Worm (Caenorhabditis elegans): ENCODE results near the gene R04B5.1.
A peak's percentile ranks its signal among the peaks of the same experiment; 100 is the strongest.

R04B5.1 gene

DNA sequence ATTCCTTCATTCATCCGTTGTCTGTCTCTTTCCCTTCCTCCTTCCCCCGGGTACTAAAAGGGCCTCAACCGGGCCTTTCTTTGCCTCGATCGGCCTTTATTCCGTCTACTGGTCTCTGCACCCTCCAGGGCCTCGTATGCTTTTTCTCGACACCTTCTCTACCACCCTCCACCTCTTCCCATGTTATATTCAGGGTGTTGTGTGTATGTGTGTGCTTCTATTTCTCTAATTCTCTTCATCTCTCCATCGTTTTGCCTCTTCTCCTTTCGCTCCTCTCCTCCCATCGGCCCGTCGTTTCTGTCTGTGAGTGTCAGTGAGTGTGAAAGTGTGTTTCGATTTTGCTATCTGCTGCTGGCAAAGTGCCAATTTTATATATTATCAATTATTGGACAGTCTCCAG lies 38.3 kb downstream of the R04B5.1 start (continued):
- TF ChIP-seq irx-1 (tag; optimal IDR thresholded peaks at IDR 0.05): peak; percentile 1
- peak; percentile 56 to 61 (median 57) for TF ChIP-seq ceh-82 (tag; optimal IDR thresholded peaks at IDR 0.05)
- no peak for TF ChIP-seq nhr-28 (tag; optimal IDR thresholded peaks at IDR 0.05)
- no peak for TF ChIP-seq alr-1 (tag; optimal IDR thresholded peaks at IDR 0.05; ENCODE audit: borderline replicate concordance)
- peak; percentile 28 for TF ChIP-seq C16A3.4 (tag; optimal IDR thresholded peaks at IDR 0.05)
- TF ChIP-seq jun-1 (tag; optimal IDR thresholded peaks at IDR 0.05): peak; percentile 70
- TF ChIP-seq ceh-90 (tag; optimal IDR thresholded peaks at IDR 0.05): no peak
- TF ChIP-seq sup-37 (GFP tag; optimal IDR thresholded peaks at IDR 0.05): no peak
- no peak for TF ChIP-seq nhr-237 (tag; optimal IDR thresholded peaks at IDR 0.05)
- peak in 1 of 2 experiments; percentile 7 for TF ChIP-seq ztf-11 (tag; optimal IDR thresholded peaks at IDR 0.05)
- peak in 1 of 2 experiments; percentile 34 for TF ChIP-seq egl-27 (tag; optimal IDR thresholded peaks at IDR 0.05)
- peak; percentile 64 to 91 for TF ChIP-seq lsy-2 (tag; optimal IDR thresholded peaks at IDR 0.05)
- TF ChIP-seq unc-62 (GFP tag; optimal IDR thresholded peaks at IDR 0.05): no peak
- TF ChIP-seq aha-1 (tag; optimal IDR thresholded peaks at IDR 0.05): no peak
- TF ChIP-seq C34B4.2 (tag; optimal IDR thresholded peaks at IDR 0.05): no peak
- TF ChIP-seq grh-1 (GFP tag; IDR thresholded peaks at IDR 0.05): no peak
- TF ChIP-seq nhr-90 (tag; optimal IDR thresholded peaks at IDR 0.05; ENCODE audit: poor library complexity): peak; percentile 68
- no peak for TF ChIP-seq nhr-76 (tag; optimal IDR thresholded peaks at IDR 0.05)
- peak; percentile 61 for TF ChIP-seq nhr-77 (tag; optimal IDR thresholded peaks at IDR 0.05)
- peak; percentile 51 for TF ChIP-seq fos-1 (tag; optimal IDR thresholded peaks at IDR 0.05)
- TF ChIP-seq ceh-63 (GFP tag; optimal IDR thresholded peaks at IDR 0.05): no peak
- TF ChIP-seq zag-1 (tag; optimal IDR thresholded peaks at IDR 0.05): no peak
- no peak for TF ChIP-seq lin-39 (tag; optimal IDR thresholded peaks at IDR 0.05)
- TF ChIP-seq nhr-12 (tag; optimal IDR thresholded peaks at IDR 0.05): no peak
- no peak for TF ChIP-seq unc-98 (GFP tag; IDR thresholded peaks at IDR 0.05)
- TF ChIP-seq pax-3 (tag; optimal IDR thresholded peaks at IDR 0.05): no peak
- TF ChIP-seq efl-1 (optimal IDR thresholded peaks at IDR 0.05): peak; percentile 62 to 69
- no peak for TF ChIP-seq efl-1 (GFP tag; optimal IDR thresholded peaks at IDR 0.05 in 1 of 2)
- no peak for TF ChIP-seq snpc-4 (tag; optimal IDR thresholded peaks at IDR 0.05)
- TF ChIP-seq unc-86 (tag; optimal IDR thresholded peaks at IDR 0.05): peak; percentile 28
- TF ChIP-seq hpl-2 (GFP tag; optimal IDR thresholded peaks at IDR 0.05): no peak
- peak; percentile 61 to 64 for TF ChIP-seq lin-35 (GFP tag; optimal IDR thresholded peaks at IDR 0.05)
- TF ChIP-seq egl-13 (tag; optimal IDR thresholded peaks at IDR 0.05): peak; percentile 24
- TF ChIP-seq pqm-1 (tag; optimal IDR thresholded peaks at IDR 0.05): no peak
- TF ChIP-seq ama-1 (optimal IDR thresholded peaks at IDR 0.05): no peak
- TF ChIP-seq nhr-47 (tag; optimal IDR thresholded peaks at IDR 0.05): peak; percentile 63
- TF ChIP-seq lin-13 (GFP tag; optimal IDR thresholded peaks at IDR 0.05): peak; percentile 33
- peak; percentile 75 for TF ChIP-seq snu-23 (GFP tag; optimal IDR thresholded peaks at IDR 0.05)
- peak; percentile 73 for TF ChIP-seq nhr-85 (tag)
- TF ChIP-seq ztf-4 (tag; optimal IDR thresholded peaks at IDR 0.05): peak; percentile 63
- TF ChIP-seq mdl-1 (tag; optimal IDR thresholded peaks at IDR 0.05): peak in 1 of 2 experiments; percentile 60
- TF ChIP-seq F16B12.6 (tag; optimal IDR thresholded peaks at IDR 0.05): peak; percentile 2
- TF ChIP-seq lin-14 (GFP tag; optimal IDR thresholded peaks at IDR 0.05): peak; percentile 79
- no peak for TF ChIP-seq ets-5 (GFP tag; IDR thresholded peaks at IDR 0.05)
- peak; percentile 78 for TF ChIP-seq nhr-71 (tag; optimal IDR thresholded peaks at IDR 0.05)
- TF ChIP-seq sptf-1 (tag; optimal IDR thresholded peaks at IDR 0.05): no peak
- no peak for TF ChIP-seq unc-30 (tag; optimal IDR thresholded peaks at IDR 0.05)
- no peak for TF ChIP-seq nhr-84 (tag; optimal IDR thresholded peaks at IDR 0.05)
- TF ChIP-seq dsc-1 (tag; optimal IDR thresholded peaks at IDR 0.05): peak; percentile 52
- no peak for TF ChIP-seq tlp-1 (tag; optimal IDR thresholded peaks at IDR 0.05)
- TF ChIP-seq fkh-10 (GFP tag; optimal IDR thresholded peaks at IDR 0.05): no peak
- no peak for TF ChIP-seq vab-15 (tag; optimal IDR thresholded peaks at IDR 0.05)
- TF ChIP-seq rnt-1 (tag; optimal IDR thresholded peaks at IDR 0.05): peak; percentile 45
- TF ChIP-seq pag-3 (tag; optimal IDR thresholded peaks at IDR 0.05; ENCODE audit: borderline replicate concordance, insufficient read depth): no peak
